Worm (Caenorhabditis elegans) whole organism, late embryonic: ENCODE data around the gene epic-1.

Source experiments
- F13H6.1 ChIP-seq: sonication (generic microtip); optimal IDR thresholded peaks from 2 replicates; lab custom pipeline; 2016; ENCODE audit warnings: missing genetic modification characterization, missing compliant biosample characterization
- K02D7.2 ChIP-seq: sonication (generic microtip); optimal IDR thresholded peaks from 2 replicates; lab custom pipeline; 2017; ENCODE audit warnings: mild to moderate bottlenecking, missing genetic modification characterization, missing compliant biosample characterization
- eyg-1 ChIP-seq: sonication (generic microtip); optimal IDR thresholded peaks from 2 replicates; lab custom pipeline; 2016; ENCODE audit warnings: missing genotype, missing genetic modification characterization, missing compliant biosample characterization
- hlh-30 ChIP-seq: sonication (generic microtip); optimal IDR thresholded peaks from 2 replicates; lab custom pipeline; 2017; ENCODE audit warnings: antibody characterized with exemption, missing genetic modification characterization, missing compliant biosample characterization; ENCODE audit not compliant: insufficient read depth
- pha-4 ChIP-seq: fragments of 150-350 bp; optimal IDR thresholded peaks from 2 replicates; lab custom pipeline; 2018; ENCODE audit warnings: missing biosample characterization, missing genetic modification reagents, missing genetic modification characterization
- pros-1 ChIP-seq: fragments of 150-350 bp; optimal IDR thresholded peaks from 2 replicates; lab custom pipeline; 2014; ENCODE audit warnings: missing biosample characterization, missing genetic modification reagents, missing genetic modification characterization
- rnt-1 ChIP-seq: sonication (generic microtip); optimal IDR thresholded peaks from 2 replicates; lab custom pipeline; 2016; ENCODE audit warnings: missing genetic modification characterization, missing compliant biosample characterization

DNA sequence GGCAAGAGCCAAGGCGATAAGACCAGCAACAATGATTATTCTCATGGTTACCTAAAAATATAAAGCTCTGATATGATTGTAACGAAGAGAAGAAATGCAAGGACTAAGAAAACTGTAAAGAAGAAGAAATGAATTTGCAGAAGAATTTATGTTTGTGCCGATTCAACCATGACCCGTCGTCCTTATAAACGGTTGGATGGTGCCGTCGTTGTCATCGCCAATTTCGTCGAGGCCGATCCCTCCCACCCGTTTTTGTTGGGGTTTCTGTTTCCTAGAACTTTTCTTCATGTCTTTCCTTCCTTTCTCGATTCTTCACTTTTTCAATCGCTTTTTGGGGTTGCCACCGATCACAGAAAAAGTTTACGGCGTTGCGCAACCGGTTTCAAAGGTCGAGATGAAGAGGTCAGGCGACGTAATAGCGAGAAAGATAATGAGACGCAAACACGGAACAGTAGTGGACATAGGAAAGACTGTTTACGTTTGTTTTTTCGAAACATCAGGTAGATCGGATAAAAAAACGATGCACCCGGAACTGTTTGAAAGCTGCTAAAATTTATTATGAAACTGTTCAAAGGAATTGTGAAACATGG, at the start of gene epic-1:
- TF ChIP-seq F13H6.1 (no peak), rnt-1 (tag; lab: Kevin White, UChicago) (no peak), pha-4 (tag; lab: Kevin White, UChicago) (no peak), hlh-30 (tag; lab: Kevin White, UChicago) (no peak), eyg-1 (tag; lab: Kevin White, UChicago) (no peak), K02D7.2 (tag; lab: Kevin White, UChicago) (no peak), pros-1 (tag; lab: Kevin White, UChicago) (no peak)
